Worm (Caenorhabditis elegans): ENCODE measurements around the gene R13D11.10.

DNA sequence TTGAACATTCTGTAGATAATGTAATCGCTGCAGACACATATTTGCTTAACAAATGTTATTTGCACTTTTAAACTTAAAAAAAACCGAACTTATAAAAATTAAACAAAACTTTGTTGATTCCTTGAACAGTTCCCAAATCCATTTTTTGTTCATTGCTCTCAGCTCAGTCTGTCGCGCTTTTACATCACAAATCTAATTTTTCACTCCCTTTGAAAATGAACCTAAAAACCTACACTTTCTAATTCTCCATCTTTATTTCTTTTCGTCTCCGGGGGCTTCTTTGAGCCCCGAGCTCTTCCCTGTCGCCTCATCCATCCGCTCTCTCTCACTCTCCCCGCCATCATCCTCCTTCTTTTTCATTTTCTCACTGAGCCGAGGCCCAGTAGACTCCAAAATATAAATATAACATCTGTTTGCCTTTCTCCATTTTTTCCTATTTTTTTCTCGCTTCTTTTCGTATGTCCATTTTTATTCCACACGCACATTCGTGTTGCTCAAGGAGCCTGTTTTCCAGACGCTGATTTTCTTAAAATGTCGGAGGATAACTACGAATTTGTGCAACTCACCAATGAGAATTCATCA is 2.6 kb downstream of the R13D11.10 start, which contains the start of gene R13D11.4:
- TF ChIP-seq ces-1 (GFP tag; optimal IDR thresholded peaks at IDR 0.05): peak; percentile 67
- TF ChIP-seq ham-2 (GFP tag; optimal IDR thresholded peaks at IDR 0.05): no peak
- no peak for TF ChIP-seq pha-4 (tag; optimal IDR thresholded peaks at IDR 0.05)
- no peak for TF ChIP-seq hlh-1 (tag; optimal IDR thresholded peaks at IDR 0.05)
- TF ChIP-seq elt-1 (tag; optimal IDR thresholded peaks at IDR 0.05; ENCODE audit: borderline replicate concordance, insufficient read depth): no peak
- no peak for TF ChIP-seq blmp-1 (tag; optimal IDR thresholded peaks at IDR 0.05)
- TF ChIP-seq bed-3 (GFP tag; optimal IDR thresholded peaks at IDR 0.05): no peak
- TF ChIP-seq nhr-28 (tag; optimal IDR thresholded peaks at IDR 0.05): no peak
- no peak for TF ChIP-seq drap-1 (GFP tag; optimal IDR thresholded peaks at IDR 0.05)
- no peak for TF ChIP-seq nhr-12 (tag; optimal IDR thresholded peaks at IDR 0.05)
- no peak for TF ChIP-seq elt-3 (tag; optimal IDR thresholded peaks at IDR 0.05)
- TF ChIP-seq mls-2 (tag; optimal IDR thresholded peaks at IDR 0.05): no peak

Data from whole organism, mixed stage, embryonic.